Worm (Caenorhabditis elegans) whole organism, L1 larva: ENCODE data around the gene gldi-11.

Experiments
- blmp-1 ChIP-seq: fragments of 150-350 bp; optimal IDR thresholded peaks from 2 replicates; lab custom pipeline; 2014; ENCODE audit warnings: missing biosample characterization, missing genetic modification characterization
- egl-13 ChIP-seq: sonication (generic microtip); optimal IDR thresholded peaks from 2 replicates; lab custom pipeline; 2016; ENCODE audit warnings: missing genotype, missing genetic modification reagents, missing genetic modification characterization, missing compliant biosample characterization
- irx-1 ChIP-seq: sonication (generic microtip); optimal IDR thresholded peaks from 2 replicates; lab custom pipeline; 2016; ENCODE audit warnings: missing genetic modification characterization, missing compliant biosample characterization
- lsy-2 ChIP-seq, 2 experiments: fragments of 150-350 bp; optimal IDR thresholded peaks; 2 replicates each; lab custom pipeline; 2014; ENCODE audit warnings: missing biosample characterization in 2 of 2, missing genetic modification characterization in 2 of 2
- nhr-237 ChIP-seq: fragments of 150-350 bp; optimal IDR thresholded peaks from 2 replicates; lab custom pipeline; 2014; ENCODE audit warnings: missing biosample characterization, missing genetic modification characterization
- nhr-76 ChIP-seq: sonication (generic microtip); optimal IDR thresholded peaks from 2 replicates; lab custom pipeline; 2017; ENCODE audit warnings: missing biosample characterization, missing genetic modification characterization
- pag-3 ChIP-seq: sonication (generic microtip); optimal IDR thresholded peaks from 2 replicates; lab custom pipeline; 2017; ENCODE audit warnings: missing genetic modification characterization, mild to moderate bottlenecking, missing compliant biosample characterization, antibody characterized with exemption, borderline replicate concordance; ENCODE audit not compliant: insufficient read depth
- skn-1 ChIP-seq: fragments of 150-350 bp; optimal IDR thresholded peaks from 2 replicates; lab custom pipeline; 2014; ENCODE audit warnings: missing biosample characterization, missing genetic modification characterization
- snpc-4 ChIP-seq: fragments of 150-350 bp; optimal IDR thresholded peaks from 2 replicates; lab custom pipeline; 2014; ENCODE audit warnings: missing biosample characterization, missing genetic modification characterization
- tbx-2 ChIP-seq: sonication (generic microtip); optimal IDR thresholded peaks from 2 replicates; lab custom pipeline; 2016; ENCODE audit warnings: missing genetic modification characterization, missing compliant biosample characterization
- zag-1 ChIP-seq: fragments of 150-350 bp; optimal IDR thresholded peaks from 2 replicates; lab custom pipeline; 2014; ENCODE audit warnings: missing biosample characterization, missing genetic modification characterization
- zip-4 ChIP-seq: fragments of 200-800 bp; sonication (Bioruptor generic); optimal IDR thresholded peaks from 2 replicates; lab custom pipeline; 2018; ENCODE audit warnings: mild to moderate bottlenecking, missing genetic modification characterization, moderate library complexity, missing compliant biosample characterization
- ztf-11 ChIP-seq, 2 experiments: sonication (generic microtip); optimal IDR thresholded peaks; 2 replicates each; lab custom pipeline; 2016 to 2017; ENCODE audit warnings: missing genetic modification characterization in 2 of 2, missing biosample characterization in 1 of 2, missing compliant biosample characterization in 1 of 2
- ztf-4 ChIP-seq: fragments of 150-350 bp; optimal IDR thresholded peaks from 2 replicates; lab custom pipeline; 2014; ENCODE audit warnings: missing biosample characterization, missing genetic modification characterization

- TF ChIP-seq ztf-11 (tag; optimal IDR thresholded peaks at IDR 0.05; lab: Kevin White, UChicago) = no peak
- TF ChIP-seq snpc-4 = no peak
- no peak for TF ChIP-seq nhr-76
- TF ChIP-seq zag-1 (tag; lab: Kevin White, UChicago) = no peak
- no peak for TF ChIP-seq lsy-2 (tag; optimal IDR thresholded peaks at IDR 0.05; lab: Kevin White, UChicago)
- no peak for TF ChIP-seq pag-3
- TF ChIP-seq blmp-1 (tag; lab: Kevin White, UChicago) = no peak
- no peak for TF ChIP-seq zip-4 (GFP tag; lab: Kevin White, UChicago)
- no peak for TF ChIP-seq irx-1 (tag; lab: Kevin White, UChicago)
- no peak for TF ChIP-seq ztf-4
- TF ChIP-seq skn-1 (tag; lab: Kevin White, UChicago) = no peak
- TF ChIP-seq nhr-237 (tag; lab: Kevin White, UChicago) = no peak
- TF ChIP-seq egl-13 (tag; lab: Kevin White, UChicago) = no peak
- no peak for TF ChIP-seq tbx-2 (tag; lab: Kevin White, UChicago)
Measured at ce11 chrII:4942829-4943228, 2.8 kb downstream of the gldi-11 start.
